Worm (Caenorhabditis elegans) whole organism, midembryonic: ENCODE results near the gene toca-1.

Source experiments
- T22C8.4 ChIP-seq: fragments of 200-800 bp; sonication (Bioruptor generic); IDR thresholded peaks from 2 replicates; pipeline ENCODE4 v1.3.6; 2022; ENCODE audit warnings: missing genetic modification characterization, missing compliant biosample characterization
- cog-1 ChIP-seq: sonication (generic microtip); optimal IDR thresholded peaks from 2 replicates; lab custom pipeline; 2016; ENCODE audit warnings: missing genetic modification characterization, missing compliant biosample characterization
- flt-1 ChIP-seq: fragments of 200-800 bp; sonication (Bioruptor generic); IDR thresholded peaks from 2 replicates; pipeline ENCODE4 v1.3.6; 2022; ENCODE audit warnings: missing genetic modification characterization, missing compliant biosample characterization
- med-1 ChIP-seq: sonication (generic microtip); optimal IDR thresholded peaks from 2 replicates; lab custom pipeline; 2017; ENCODE audit warnings: missing genetic modification characterization, mild to moderate bottlenecking, missing compliant biosample characterization, antibody characterized with exemption, missing genetic modification reagents; ENCODE audit not compliant: insufficient read depth
- ref-1 ChIP-seq: fragments of 200-800 bp; sonication (Bioruptor generic); conservative IDR thresholded peaks from 2 replicates; pipeline ENCODE4 v1.3.6; 2022; ENCODE audit warnings: missing genetic modification reagents, missing genetic modification characterization, missing compliant biosample characterization
- tab-1 ChIP-seq: fragments of 200-800 bp; sonication (Bioruptor generic); IDR thresholded peaks from 2 replicates; pipeline ENCODE4 v1.3.6; 2022; ENCODE audit warnings: missing genetic modification characterization, missing compliant biosample characterization
- ztf-23 ChIP-seq: fragments of 200-800 bp; sonication (Bioruptor generic); IDR thresholded peaks from 2 replicates; pipeline ENCODE4 v1.3.6; 2022; ENCODE audit warnings: missing genetic modification reagents, missing genetic modification characterization, missing compliant biosample characterization
- ztf-29 ChIP-seq: fragments of 200-800 bp; sonication (Bioruptor generic); IDR thresholded peaks from 2 replicates; pipeline ENCODE4 v1.3.6; 2022; ENCODE audit warnings: missing genetic modification reagents, missing genetic modification characterization, missing compliant biosample characterization

ce11 chrX:1495980-1496379, 25.3 kb downstream of the toca-1 start:
- no peak for TF ChIP-seq flt-1 (GFP tag; lab: Robert Waterston, UW)
- no peak for TF ChIP-seq tab-1 (GFP tag; lab: Robert Waterston, UW)
- no peak for TF ChIP-seq T22C8.4
- no peak for TF ChIP-seq cog-1
- TF ChIP-seq ztf-23 (GFP tag; lab: Robert Waterston, UW) = no peak
- no peak; the same call in 1 of the 2 replicates for TF ChIP-seq ztf-29
- TF ChIP-seq ref-1 (GFP tag; lab: Robert Waterston, UW) = no peak
- TF ChIP-seq med-1 = no peak
